Fruit fly (Drosophila melanogaster) whole organism, embryonic: ENCODE results near the gene CG17855.

Experiments
- CG31224 ChIP-seq: fragments of 200-800 bp; sonication (Bioruptor generic); IDR thresholded peaks from 2 replicates; pipeline ENCODE4 v1.3.6; 2022; ENCODE audit warnings: missing biosample characterization, missing genetic modification characterization
- CG4360 ChIP-seq: fragments of 200-800 bp; sonication (Bioruptor generic); IDR thresholded peaks from 2 replicates; pipeline ENCODE4 v1.3.6; 2022; ENCODE audit warnings: missing biosample characterization, missing genetic modification characterization
- CG4424 ChIP-seq: fragments of 200-800 bp; sonication (Bioruptor generic); optimal IDR thresholded peaks from 3 replicates; lab custom pipeline; 2016; ENCODE audit warnings: missing biosample characterization, missing genetic modification characterization
- CG4820 ChIP-seq: fragments of 200-800 bp; sonication (Bioruptor generic); optimal IDR thresholded peaks from 3 replicates; lab custom pipeline; 2016; ENCODE audit warnings: missing biosample characterization, missing genetic modification characterization
- Hr78 ChIP-seq, 2 experiments: fragments of 200-800 bp in 1 of 2; fragments of >200 bp in 1 of 2; sonication (Bioruptor generic) in 1 of 2; optimal IDR thresholded peaks; 2 replicates each; lab custom pipeline; 2017 to 2019; ENCODE audit warnings: missing biosample characterization in 2 of 2, missing genetic modification characterization in 2 of 2, mild to moderate bottlenecking in 1 of 2, moderate library complexity in 1 of 2
- Lpt ChIP-seq: fragments of >200 bp; optimal IDR thresholded peaks from 2 replicates; lab custom pipeline; 2018; ENCODE audit warnings: missing biosample characterization, missing genetic modification characterization
- Opbp ChIP-seq: fragments of 200-800 bp; sonication (Bioruptor generic); IDR thresholded peaks from 3 replicates; pipeline ENCODE4 v1.3.6; 2022; ENCODE audit warnings: missing biosample characterization, missing genetic modification characterization; ENCODE audit not compliant: partially characterized antibody
- Sry-β ChIP-seq: fragments of 200-800 bp; sonication (Bioruptor generic); optimal IDR thresholded peaks from 2 replicates; lab custom pipeline; 2018; ENCODE audit warnings: missing biosample characterization, mild to moderate bottlenecking, missing genetic modification characterization, moderate library complexity
- abd-A ChIP-seq: fragments of 200-800 bp; sonication (Bioruptor generic); optimal IDR thresholded peaks from 3 replicates; lab custom pipeline; 2019; ENCODE audit warnings: missing biosample characterization, mild to moderate bottlenecking, missing genetic modification characterization, moderate library complexity
- kah ChIP-seq: fragments of 200-800 bp; sonication (Bioruptor generic); optimal IDR thresholded peaks from 2 replicates; lab custom pipeline; 2018; ENCODE audit warnings: missing biosample characterization, mild to moderate bottlenecking, missing genetic modification characterization
- mam ChIP-seq: fragments of 200-800 bp; sonication (Bioruptor generic); optimal IDR thresholded peaks from 3 replicates; lab custom pipeline; 2016; ENCODE audit warnings: missing biosample characterization, missing genetic modification characterization

- TF ChIP-seq CG4360 (no peak), Sry-β (GFP tag; lab: Kevin White, UChicago) (no peak), CG4424 (peak; percentile 67), Lpt (no peak), abd-A (no peak), CG4820 (GFP tag; lab: Kevin White, UChicago) (peak; percentile 89), Hr78 (GFP tag; optimal IDR thresholded peaks at IDR 0.05; lab: Kevin White, UChicago) (no peak), mam (GFP tag; lab: Kevin White, UChicago) (peak; percentile 74), kah (GFP tag; lab: Kevin White, UChicago) (no peak), CG31224 (GFP tag; lab: Robert Waterston, UW) (peak; percentile 51), Opbp (no peak)
Measured at dm6 chr2L:9498185-9498984, 41.9 kb upstream of the CG17855 start.
